Worm (Caenorhabditis elegans) whole organism, L2 larva: Measurements from ENCODE around the gene T13C2.7.

Experiments
- C34F6.9 ChIP-seq: fragments of 150-350 bp; optimal IDR thresholded peaks from 2 replicates; lab custom pipeline; 2014; ENCODE audit warnings: missing biosample characterization, missing genetic modification characterization
- F13H6.1 ChIP-seq: sonication (generic microtip); optimal IDR thresholded peaks from 2 replicates; lab custom pipeline; 2016; ENCODE audit warnings: missing genetic modification characterization, missing compliant biosample characterization
- R02D3.7 ChIP-seq: fragments of 150-350 bp; optimal IDR thresholded peaks from 2 replicates; lab custom pipeline; 2014; ENCODE audit warnings: missing biosample characterization, missing genetic modification characterization
- Y55F3AM.14 ChIP-seq: fragments of 200-800 bp; sonication (Bioruptor generic); optimal IDR thresholded peaks from 2 replicates; lab custom pipeline; 2018; ENCODE audit warnings: mild to moderate bottlenecking, missing genetic modification characterization, missing compliant biosample characterization
- ZK546.5 ChIP-seq: sonication (generic microtip); optimal IDR thresholded peaks from 2 replicates; lab custom pipeline; 2017; ENCODE audit warnings: missing biosample characterization, missing genetic modification characterization
- alr-1 ChIP-seq: fragments of 150-350 bp; optimal IDR thresholded peaks from 2 replicates; lab custom pipeline; 2014; ENCODE audit warnings: missing biosample characterization, missing genetic modification characterization
- aly-2 ChIP-seq: fragments of 150-350 bp; optimal IDR thresholded peaks from 2 replicates; lab custom pipeline; 2014; ENCODE audit warnings: missing biosample characterization, missing genetic modification characterization
- ama-1 ChIP-seq: fragments of 150-350 bp; optimal IDR thresholded peaks from 2 replicates; lab custom pipeline; 2018; ENCODE audit warnings: inconsistent platforms
- blmp-1 ChIP-seq: sonication (generic microtip); optimal IDR thresholded peaks from 2 replicates; lab custom pipeline; 2017; ENCODE audit warnings: missing genetic modification characterization, mild to moderate bottlenecking, missing compliant biosample characterization, antibody characterized with exemption, moderate library complexity; ENCODE audit not compliant: insufficient read depth
- ceh-16 ChIP-seq: fragments of 150-350 bp; optimal IDR thresholded peaks from 2 replicates; lab custom pipeline; 2014; ENCODE audit warnings: missing biosample characterization, missing genetic modification characterization
- ceh-82 ChIP-seq: fragments of 150-350 bp; optimal IDR thresholded peaks from 2 replicates; lab custom pipeline; 2014; ENCODE audit warnings: missing biosample characterization, missing genetic modification characterization
- crh-2 ChIP-seq: sonication (generic microtip); optimal IDR thresholded peaks from 2 replicates; lab custom pipeline; 2017; ENCODE audit warnings: missing biosample characterization, missing genetic modification characterization
- dmd-4 ChIP-seq: sonication (generic microtip); optimal IDR thresholded peaks from 2 replicates; lab custom pipeline; 2017; ENCODE audit warnings: missing biosample characterization, missing genetic modification characterization
- egl-27 ChIP-seq: sonication (generic microtip); optimal IDR thresholded peaks from 3 replicates; lab custom pipeline; 2017; ENCODE audit warnings: missing biosample characterization, missing genetic modification reagents, missing genetic modification characterization
- elt-1 ChIP-seq: fragments of 150-350 bp; optimal IDR thresholded peaks from 2 replicates; lab custom pipeline; 2014; ENCODE audit warnings: missing biosample characterization, missing genetic modification characterization
- elt-3 ChIP-seq: sonication (generic microtip); optimal IDR thresholded peaks from 2 replicates; lab custom pipeline; 2017; ENCODE audit warnings: missing biosample characterization, missing genetic modification characterization
- fos-1 ChIP-seq: fragments of 150-350 bp; optimal IDR thresholded peaks from 2 replicates; lab custom pipeline; 2014; ENCODE audit warnings: missing biosample characterization, missing genetic modification characterization
- gmeb-1 ChIP-seq: fragments of 150-350 bp; optimal IDR thresholded peaks from 2 replicates; lab custom pipeline; 2014; ENCODE audit warnings: missing biosample characterization, missing genetic modification characterization
- lin-11 ChIP-seq: fragments of 150-350 bp; sonication (generic microtip); optimal IDR thresholded peaks from 2 replicates; lab custom pipeline; 2014; ENCODE audit warnings: missing biosample characterization, missing genetic modification characterization, inconsistent platforms, mixed read lengths
- lin-39 ChIP-seq: fragments of 150-350 bp; optimal IDR thresholded peaks from 2 replicates; lab custom pipeline; 2014; ENCODE audit warnings: missing biosample characterization, missing genetic modification reagents, missing genetic modification characterization
- lsy-2 ChIP-seq, 2 experiments: fragments of 150-350 bp in 1 of 2; sonication (generic microtip) in 1 of 2; optimal IDR thresholded peaks; 2 replicates each; lab custom pipeline; 2014 to 2017; ENCODE audit warnings: missing biosample characterization in 2 of 2, missing genetic modification characterization in 2 of 2
- mab-5 ChIP-seq: fragments of 150-350 bp; optimal IDR thresholded peaks from 2 replicates; lab custom pipeline; 2014; ENCODE audit warnings: missing biosample characterization, missing genetic modification characterization
- mbf-1 ChIP-seq: sonication (generic microtip); optimal IDR thresholded peaks from 2 replicates; lab custom pipeline; 2017; ENCODE audit warnings: missing biosample characterization, missing genetic modification characterization
- mdl-1 ChIP-seq, 2 experiments: fragments of 150-350 bp in 1 of 2; sonication (generic microtip) in 1 of 2; optimal IDR thresholded peaks; 2 replicates each; lab custom pipeline; 2017; ENCODE audit warnings: missing biosample characterization in 2 of 2, missing genetic modification characterization in 2 of 2
- nhr-10 ChIP-seq: sonication (generic microtip); optimal IDR thresholded peaks from 2 replicates; lab custom pipeline; 2017; ENCODE audit warnings: missing biosample characterization, missing genetic modification characterization
- nhr-11 ChIP-seq: fragments of 150-350 bp; optimal IDR thresholded peaks from 2 replicates; lab custom pipeline; 2014; ENCODE audit warnings: missing biosample characterization, missing genetic modification characterization
- nhr-12 ChIP-seq: fragments of 150-350 bp; optimal IDR thresholded peaks from 2 replicates; lab custom pipeline; 2014; ENCODE audit warnings: missing biosample characterization, missing genetic modification characterization
- nhr-129 ChIP-seq: fragments of 150-350 bp; optimal IDR thresholded peaks from 2 replicates; lab custom pipeline; 2014; ENCODE audit warnings: missing biosample characterization, missing genetic modification characterization
- nhr-21 ChIP-seq: fragments of 150-350 bp; optimal IDR thresholded peaks from 2 replicates; lab custom pipeline; 2014; ENCODE audit warnings: missing biosample characterization, missing genetic modification characterization
- nhr-23 ChIP-seq: fragments of 150-350 bp; optimal IDR thresholded peaks from 2 replicates; lab custom pipeline; 2014; ENCODE audit warnings: missing biosample characterization, missing genetic modification reagents, missing genetic modification characterization
- nhr-237 ChIP-seq: fragments of 150-350 bp; optimal IDR thresholded peaks from 2 replicates; lab custom pipeline; 2014; ENCODE audit warnings: missing biosample characterization, missing genetic modification characterization
- nhr-25 ChIP-seq: fragments of 150-350 bp; sonication (generic microtip); optimal IDR thresholded peaks from 3 replicates; lab custom pipeline; 2014; ENCODE audit warnings: missing biosample characterization, missing genetic modification characterization
- nhr-6 ChIP-seq: fragments of 150-350 bp; optimal IDR thresholded peaks from 2 replicates; lab custom pipeline; 2014; ENCODE audit warnings: missing biosample characterization, missing genetic modification characterization
- nhr-77 ChIP-seq: fragments of 150-350 bp; optimal IDR thresholded peaks from 2 replicates; lab custom pipeline; 2014; ENCODE audit warnings: missing biosample characterization, missing genetic modification characterization
- peb-1 ChIP-seq: fragments of 150-350 bp; optimal IDR thresholded peaks from 2 replicates; lab custom pipeline; 2014; ENCODE audit warnings: missing biosample characterization, missing genetic modification characterization
- sem-4 ChIP-seq: fragments of 150-350 bp; optimal IDR thresholded peaks from 2 replicates; lab custom pipeline; 2014; ENCODE audit warnings: missing biosample characterization, missing genetic modification reagents, missing genetic modification characterization
- skn-1 ChIP-seq: sonication (generic microtip); optimal IDR thresholded peaks from 2 replicates; lab custom pipeline; 2017; ENCODE audit warnings: missing biosample characterization, missing genetic modification characterization
- sma-3 ChIP-seq: sonication (generic microtip); optimal IDR thresholded peaks from 2 replicates; lab custom pipeline; 2016; ENCODE audit warnings: missing genetic modification reagents, missing genetic modification characterization, missing compliant biosample characterization
- sma-9 ChIP-seq, 2 experiments: fragments of 150-350 bp in 1 of 2; sonication (generic microtip) in 1 of 2; optimal IDR thresholded peaks; 2 replicates each; lab custom pipeline; 2014 to 2016; ENCODE audit warnings: missing genetic modification characterization in 2 of 2, mild to moderate bottlenecking in 1 of 2, missing biosample characterization in 1 of 2, missing compliant biosample characterization in 1 of 2, missing genetic modification reagents in 1 of 2, moderate library complexity in 1 of 2
- snpc-4 ChIP-seq: fragments of 150-350 bp; optimal IDR thresholded peaks from 2 replicates; lab custom pipeline; 2014; ENCODE audit warnings: missing biosample characterization, missing genetic modification characterization
- unc-39 ChIP-seq: fragments of 150-350 bp; optimal IDR thresholded peaks from 2 replicates; lab custom pipeline; 2014; ENCODE audit warnings: missing biosample characterization, missing genetic modification characterization
- unc-55 ChIP-seq: fragments of 150-350 bp; sonication (generic microtip); optimal IDR thresholded peaks from 3 replicates; lab custom pipeline; 2014; ENCODE audit warnings: missing biosample characterization, missing genetic modification reagents, missing genetic modification characterization
- unc-62 ChIP-seq: fragments of 150-350 bp; optimal IDR thresholded peaks from 2 replicates; lab custom pipeline; 2014; ENCODE audit warnings: missing biosample characterization, missing genetic modification reagents, missing genetic modification characterization
- zag-1 ChIP-seq: fragments of 150-350 bp; optimal IDR thresholded peaks from 2 replicates; lab custom pipeline; 2014; ENCODE audit warnings: missing biosample characterization, missing genetic modification characterization
- ztf-11 ChIP-seq: sonication (generic microtip); optimal IDR thresholded peaks from 2 replicates; lab custom pipeline; 2017; ENCODE audit warnings: missing biosample characterization, missing genetic modification characterization
- ztf-4 ChIP-seq: fragments of 150-350 bp; optimal IDR thresholded peaks from 2 replicates; lab custom pipeline; 2014; ENCODE audit warnings: missing biosample characterization, missing genetic modification characterization

The T13C2.7 gene

ce11 chrII:6824524-6824923 is 45.3 kb downstream of the T13C2.7 start:
- TF ChIP-seq nhr-21 (tag; lab: Kevin White, UChicago) (peak; percentile 33), sem-4 (tag; lab: Kevin White, UChicago) (no peak), fos-1 (peak; percentile 92), F13H6.1 (tag; lab: Kevin White, UChicago) (peak; percentile 32), ceh-82 (tag; lab: Kevin White, UChicago) (no peak), mdl-1 (tag; optimal IDR thresholded peaks at IDR 0.05; lab: Kevin White, UChicago) (peak in 1 of 2 experiments; percentile 15), nhr-6 (no peak), nhr-129 (tag; lab: Kevin White, UChicago) (peak; percentile 14), nhr-11 (tag; lab: Kevin White, UChicago) (no peak), egl-27 (tag; lab: Kevin White, UChicago) (no peak), unc-55 (GFP tag; lab: Kevin White, UChicago) (no peak), C34F6.9 (tag; lab: Kevin White, UChicago) (peak; percentile 11), nhr-237 (tag; lab: Kevin White, UChicago) (no peak), sma-9 (GFP tag; optimal IDR thresholded peaks at IDR 0.05; lab: Kevin White, UChicago) (peak; percentile 82), sma-9 (tag; optimal IDR thresholded peaks at IDR 0.05; lab: Kevin White, UChicago) (no peak)
- TF ChIP-seq, all 48 proteins: peak for 7

- TF ChIP-seq sem-4 (tag; lab: Kevin White, UChicago) (peak; percentile 83), aly-2 (tag; lab: Kevin White, UChicago) (no peak), ceh-16 (tag; lab: Kevin White, UChicago) (peak; percentile 78), nhr-25 (peak; percentile 54), ZK546.5 (no peak), mdl-1 (tag; optimal IDR thresholded peaks at IDR 0.05; lab: Kevin White, UChicago) (peak; percentile 21 to 24), peb-1 (no peak), crh-2 (peak; percentile 29), lsy-2 (tag; optimal IDR thresholded peaks at IDR 0.05; lab: Kevin White, UChicago) (peak in 1 of 2 experiments; percentile 42), nhr-6 (peak; percentile 34), dmd-4 (tag; lab: Kevin White, UChicago) (no peak), unc-62 (GFP tag; lab: Kevin White, UChicago) (peak; percentile 25), blmp-1 (peak; percentile 90), sma-9 (GFP tag; optimal IDR thresholded peaks at IDR 0.05; lab: Kevin White, UChicago) (peak; percentile 82), sma-9 (tag; optimal IDR thresholded peaks at IDR 0.05; lab: Kevin White, UChicago) (no peak), gmeb-1 (tag; lab: Kevin White, UChicago) (no peak), egl-27 (tag; lab: Kevin White, UChicago) (peak; percentile 41), mab-5 (tag; lab: Kevin White, UChicago) (peak; percentile 91), F13H6.1 (tag; lab: Kevin White, UChicago) (peak; percentile 52), sma-3 (GFP tag; lab: Kevin White, UChicago) (peak; percentile 41), ztf-4 (no peak), nhr-21 (tag; lab: Kevin White, UChicago) (peak; percentile 74)
These were observed 46.5 kb downstream of the T13C2.7 start for ce11 chrII:6825732-6826131.

- TF ChIP-seq elt-1 (tag; lab: Kevin White, UChicago) (no peak), zag-1 (tag; lab: Kevin White, UChicago) (no peak), nhr-12 (tag; lab: Kevin White, UChicago) (no peak), lsy-2 (tag; optimal IDR thresholded peaks at IDR 0.05; lab: Kevin White, UChicago) (peak in 1 of 2 experiments; percentile 32), Y55F3AM.14 (no peak), ZK546.5 (no peak), egl-27 (tag; lab: Kevin White, UChicago) (peak; percentile 4), alr-1 (tag; lab: Kevin White, UChicago) (no peak), ama-1 (lab: Kevin White, UChicago) (no peak), elt-3 (tag; lab: Kevin White, UChicago) (no peak), ztf-11 (tag; lab: Kevin White, UChicago) (no peak), aly-2 (tag; lab: Kevin White, UChicago) (no peak), unc-62 (GFP tag; lab: Kevin White, UChicago) (no peak), skn-1 (tag; lab: Kevin White, UChicago) (no peak), snpc-4 (tag; lab: Kevin White, UChicago) (no peak), sma-3 (GFP tag; lab: Kevin White, UChicago) (peak; percentile 72), mdl-1 (tag; optimal IDR thresholded peaks at IDR 0.05; lab: Kevin White, UChicago) (peak in 1 of 2 experiments; percentile 16), nhr-23 (tag; lab: Kevin White, UChicago) (no peak), F13H6.1 (tag; lab: Kevin White, UChicago) (peak; percentile 69), nhr-129 (tag; lab: Kevin White, UChicago) (peak; percentile 70), R02D3.7 (no peak), nhr-21 (tag; lab: Kevin White, UChicago) (peak; percentile 43), sem-4 (tag; lab: Kevin White, UChicago) (peak; percentile 68), nhr-77 (tag; lab: Kevin White, UChicago) (no peak), nhr-10 (tag; lab: Kevin White, UChicago) (no peak), nhr-11 (tag; lab: Kevin White, UChicago) (no peak), ztf-4 (peak; percentile 15), sma-9 (GFP tag; optimal IDR thresholded peaks at IDR 0.05; lab: Kevin White, UChicago) (peak; percentile 89), sma-9 (tag; optimal IDR thresholded peaks at IDR 0.05; lab: Kevin White, UChicago) (no peak), nhr-237 (tag; lab: Kevin White, UChicago) (no peak), lin-11 (tag; lab: Kevin White, UChicago) (no peak), lin-39 (tag; lab: Kevin White, UChicago) (no peak), peb-1 (no peak), dmd-4 (tag; lab: Kevin White, UChicago) (no peak), unc-55 (GFP tag; lab: Kevin White, UChicago) (no peak), fos-1 (peak; percentile 51), nhr-25 (no peak), mbf-1 (no peak), unc-39 (tag; lab: Kevin White, UChicago) (no peak)
These were observed 47.5 kb downstream of the T13C2.7 start for ce11 chrII:6826726-6827125.
